Worm (Caenorhabditis elegans): Measurements from ENCODE around the gene lin-12.

ce11 chrIII:9112479-9112878 is 41.2 kb upstream of the lin-12 start:
- no peak for TF ChIP-seq F13H6.1 (tag; optimal IDR thresholded peaks at IDR 0.05)
- TF ChIP-seq pax-1 (tag; optimal IDR thresholded peaks at IDR 0.05): no peak
- TF ChIP-seq T23F11.4 (GFP tag; optimal IDR thresholded peaks at IDR 0.05): no peak
- no peak for TF ChIP-seq ama-1 (optimal IDR thresholded peaks at IDR 0.05)
- TF ChIP-seq C38D4.7 (GFP tag; optimal IDR thresholded peaks at IDR 0.05): no peak
